Worm (Caenorhabditis elegans): ENCODE results near the gene lad-2.

lad-2 gene

ce11 chrIV:2971060-2971459, 7.2 kb downstream of the lad-2 start:
- TF ChIP-seq K09A11.1 (tag; optimal IDR thresholded peaks at IDR 0.05; ENCODE audit: insufficient read depth) (no peak), C38D4.7 (GFP tag; optimal IDR thresholded peaks at IDR 0.05) (no peak), mec-3 (tag; optimal IDR thresholded peaks at IDR 0.05; ENCODE audit: borderline replicate concordance) (no peak), C08G9.2 (tag; optimal IDR thresholded peaks at IDR 0.05) (peak; percentile 12), hlh-30 (tag; optimal IDR thresholded peaks at IDR 0.05; ENCODE audit: insufficient read depth) (no peak)

ce11 chrIV:2969399-2969990, 8.8 kb downstream of the lad-2 start, which contains the start of gene Y54G2A.57:
Gene Y54G2A.57, plus strand, starts transcription at chrIV:2969940.
- TF ChIP-seq mec-3 (tag; optimal IDR thresholded peaks at IDR 0.05; ENCODE audit: borderline replicate concordance), result no peak
- TF ChIP-seq elt-4 (tag; optimal IDR thresholded peaks at IDR 0.05), result no peak
- no peak for TF ChIP-seq ceh-9 (tag; optimal IDR thresholded peaks at IDR 0.05)

DNA sequence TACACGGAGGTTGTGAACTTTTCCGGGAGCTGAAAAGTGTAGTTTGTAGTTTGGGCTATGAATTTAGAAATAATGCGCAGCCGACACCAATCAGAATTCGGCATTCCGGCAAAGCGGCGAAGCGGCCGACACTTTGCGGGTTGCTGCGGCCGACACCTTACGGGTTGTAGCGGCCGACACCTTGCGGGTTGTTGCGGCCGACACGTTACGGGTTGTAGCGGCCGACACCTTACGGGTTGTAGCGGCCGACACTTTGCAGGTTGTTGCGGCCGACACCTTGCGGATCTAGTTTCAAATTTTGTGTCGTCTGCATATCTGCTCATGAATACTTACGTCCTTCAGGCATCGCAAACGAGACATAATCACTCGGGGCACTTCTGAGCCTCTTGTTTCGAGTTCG, 11.4 kb downstream of the lad-2 start:
- TF ChIP-seq ceh-2 (tag; optimal IDR thresholded peaks at IDR 0.05) (no peak), pat-9 (tag; optimal IDR thresholded peaks at IDR 0.05) (no peak), ama-1 (optimal IDR thresholded peaks at IDR 0.05) (no peak), tbx-2 (tag; optimal IDR thresholded peaks at IDR 0.05) (no peak), nhr-11 (tag; optimal IDR thresholded peaks at IDR 0.05) (no peak), odd-2 (tag; optimal IDR thresholded peaks at IDR 0.05) (no peak), che-1 (tag; optimal IDR thresholded peaks at IDR 0.05) (no peak), K02D7.2 (tag; optimal IDR thresholded peaks at IDR 0.05) (no peak), Y22D7AL.16 (tag; optimal IDR thresholded peaks at IDR 0.05) (no peak), madf-2 (tag; optimal IDR thresholded peaks at IDR 0.05) (no peak), hlh-8 (tag; optimal IDR thresholded peaks at IDR 0.05) (no peak), fkh-10 (GFP tag; optimal IDR thresholded peaks at IDR 0.05) (no peak), sox-2 (GFP tag; IDR thresholded peaks at IDR 0.05) (no peak)

DNA sequence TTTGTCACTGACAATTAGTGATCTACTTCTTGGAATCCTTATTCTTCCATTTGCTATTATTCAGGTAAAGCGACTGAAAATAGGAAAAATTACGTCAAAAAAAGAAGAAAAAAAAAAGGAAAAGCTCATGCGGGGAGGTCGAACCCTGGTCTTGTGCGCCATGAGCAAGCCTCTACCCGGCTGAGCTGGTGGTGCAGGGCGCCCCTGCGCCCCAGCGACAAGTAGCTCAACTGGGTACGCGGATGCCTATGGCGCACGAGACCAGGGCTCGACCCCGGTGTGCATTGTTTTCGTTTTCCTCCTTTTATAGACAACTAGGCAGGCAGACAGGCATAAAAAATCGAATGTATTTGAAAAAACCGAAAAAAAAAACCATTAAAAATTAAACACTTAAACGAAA, 18.0 kb downstream of the lad-2 start:
- TF ChIP-seq dve-1 (tag; optimal IDR thresholded peaks at IDR 0.05) (no peak), ceh-2 (tag; optimal IDR thresholded peaks at IDR 0.05) (no peak), elt-2 (tag; optimal IDR thresholded peaks at IDR 0.05) (no peak), nfya-1 (tag; optimal IDR thresholded peaks at IDR 0.05) (no peak), ceh-14 (tag; optimal IDR thresholded peaks at IDR 0.05) (no peak), ref-2 (tag; optimal IDR thresholded peaks at IDR 0.05) (no peak), ceh-45 (GFP tag; IDR thresholded peaks at IDR 0.05) (no peak), K02D7.2 (tag; optimal IDR thresholded peaks at IDR 0.05) (no peak), madf-2 (tag; optimal IDR thresholded peaks at IDR 0.05) (no peak), ama-1 (optimal IDR thresholded peaks at IDR 0.05) (no peak), ceh-24 (tag; optimal IDR thresholded peaks at IDR 0.05) (no peak), sox-2 (GFP tag; IDR thresholded peaks at IDR 0.05) (no peak), pax-1 (tag; optimal IDR thresholded peaks at IDR 0.05) (no peak), ceh-22 (tag; optimal IDR thresholded peaks at IDR 0.05) (no peak), hlh-8 (tag; optimal IDR thresholded peaks at IDR 0.05) (no peak), tbx-2 (tag; optimal IDR thresholded peaks at IDR 0.05) (no peak)

DNA sequence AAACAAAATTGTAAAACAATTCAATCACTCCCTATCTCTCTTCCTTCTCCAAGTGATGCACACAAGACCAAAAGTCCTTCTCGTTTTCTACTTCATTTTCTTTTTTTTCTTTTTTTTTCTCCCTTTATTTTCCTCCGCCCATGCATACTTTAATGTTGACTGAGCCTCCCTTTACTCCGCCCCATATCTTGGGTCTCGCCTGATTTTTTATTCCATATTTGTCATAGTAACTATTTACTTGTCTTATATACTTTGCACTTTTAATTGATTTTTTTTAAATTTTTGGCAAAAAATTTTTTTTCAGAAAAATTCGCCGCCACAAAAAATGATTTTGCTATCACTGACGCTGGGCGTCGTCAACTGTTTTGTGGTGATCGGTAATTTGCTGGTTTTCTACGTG, 18.5 kb downstream of the lad-2 start, which contains the start of gene ser-6:
Gene ser-6, plus strand, starts transcription at position 301 of the 400 bp plus-strand sequence.
- TF ChIP-seq unc-42 (tag; optimal IDR thresholded peaks at IDR 0.05) (peak; percentile 29), ceh-34 (tag; optimal IDR thresholded peaks at IDR 0.05) (no peak)

- TF ChIP-seq pat-9 (tag; optimal IDR thresholded peaks at IDR 0.05), result no peak
- TF ChIP-seq unc-3 (GFP tag; conservative IDR thresholded peaks at IDR 0.05), result no peak
- no peak for TF ChIP-seq unc-3 (tag; optimal IDR thresholded peaks at IDR 0.05)
- no peak for TF ChIP-seq ceh-18 (tag; optimal IDR thresholded peaks at IDR 0.05)
- TF ChIP-seq dve-1 (tag; optimal IDR thresholded peaks at IDR 0.05), result no peak
- TF ChIP-seq pag-3 (tag; optimal IDR thresholded peaks at IDR 0.05; ENCODE audit: borderline replicate concordance), result no peak
- TF ChIP-seq ceh-48 (tag; optimal IDR thresholded peaks at IDR 0.05), result no peak
- no peak for TF ChIP-seq hlh-8 (tag; optimal IDR thresholded peaks at IDR 0.05)
- TF ChIP-seq lim-6 (tag; optimal IDR thresholded peaks at IDR 0.05), result no peak
- TF ChIP-seq pha-4 (tag; optimal IDR thresholded peaks at IDR 0.05), result no peak
- TF ChIP-seq tbx-7 (tag; optimal IDR thresholded peaks at IDR 0.05), result no peak
- TF ChIP-seq unc-86 (tag; optimal IDR thresholded peaks at IDR 0.05), result no peak
- TF ChIP-seq ceh-22 (tag; optimal IDR thresholded peaks at IDR 0.05), result no peak
- TF ChIP-seq rnt-1 (tag; optimal IDR thresholded peaks at IDR 0.05), result no peak
Observed at ce11 chrIV:2935194-2935593, 43.1 kb downstream of the lad-2 start.
